Worm (Caenorhabditis elegans) whole organism, L4/young adult: ENCODE results near the gene C18B10.6.

Experiments
- W03F9.2 ChIP-seq: fragments of 150-350 bp; optimal IDR thresholded peaks from 2 replicates; lab custom pipeline; 2014; ENCODE audit warnings: missing biosample characterization, missing genetic modification characterization
- dao-5 ChIP-seq: sonication (generic microtip); optimal IDR thresholded peaks from 2 replicates; lab custom pipeline; 2016; ENCODE audit warnings: missing genotype, missing genetic modification characterization, moderate library complexity, missing compliant biosample characterization
- him-1 ChIP-seq: sonication (generic microtip); optimal IDR thresholded peaks from 2 replicates; lab custom pipeline; 2016; ENCODE audit warnings: missing genotype, missing genetic modification reagents, missing genetic modification characterization, missing compliant biosample characterization

DNA sequence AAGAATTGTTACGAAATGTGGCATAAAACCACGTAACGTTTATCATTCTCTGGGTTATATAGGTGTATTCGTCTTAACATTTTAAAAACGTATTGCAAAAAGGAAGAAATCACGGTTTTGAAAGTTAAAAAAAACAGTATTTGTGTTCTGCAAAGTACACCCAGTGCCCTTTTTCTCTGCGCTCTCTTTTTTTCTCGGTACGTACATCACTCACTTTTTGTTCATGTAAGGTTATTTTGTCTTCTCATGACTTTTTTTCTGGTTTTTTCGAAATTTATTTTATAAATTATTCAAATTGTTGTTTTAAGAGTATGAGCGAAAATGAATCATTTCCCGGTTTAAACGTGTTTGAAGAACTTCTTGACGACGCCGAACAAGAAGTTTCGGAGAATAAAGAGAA, 33.9 kb downstream of the C18B10.6 start, which contains the start of gene F25E5.5:
- no peak for TF ChIP-seq him-1 (tag; lab: Kevin White, UChicago)
- no peak for TF ChIP-seq W03F9.2 (tag; lab: Kevin White, UChicago)
- no peak for TF ChIP-seq dao-5
